Worm (Caenorhabditis elegans): Measurements from ENCODE around the gene R02F11.1.

DNA sequence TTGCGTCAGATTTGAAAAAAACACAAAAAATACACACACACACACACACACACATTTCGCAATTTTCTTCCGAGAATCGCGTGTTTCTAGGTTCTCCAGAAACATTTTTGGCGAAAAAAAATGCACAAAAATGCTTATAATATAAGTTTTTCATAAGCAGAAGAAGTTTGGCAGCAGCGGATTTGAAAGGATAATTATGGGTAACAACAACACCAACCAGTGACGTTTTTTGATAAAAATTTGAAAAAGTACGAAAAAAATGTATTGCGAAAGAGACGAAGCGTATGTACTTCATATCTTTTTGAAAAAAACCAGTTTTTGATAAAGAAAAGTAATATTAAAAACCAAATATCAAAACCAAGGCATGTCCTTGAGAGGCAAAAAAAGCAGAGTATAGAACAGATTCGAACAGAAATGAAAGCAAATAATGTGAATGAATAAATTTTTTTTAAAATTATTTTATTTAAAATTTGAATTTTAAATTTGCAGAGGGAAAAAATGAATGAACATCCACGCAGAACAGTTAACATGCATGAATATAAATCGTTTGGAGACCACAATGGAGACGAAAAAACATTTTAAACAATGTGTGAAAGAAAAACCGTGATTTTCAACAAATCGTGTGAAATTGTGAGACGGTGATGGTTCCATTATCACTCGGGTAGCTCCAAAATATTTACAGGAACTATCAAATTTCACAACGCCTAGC lies 22.9 kb downstream of the R02F11.1 start:
- no peak for TF ChIP-seq klf-2 (GFP tag; conservative IDR thresholded peaks at IDR 0.05)
- no peak for TF ChIP-seq flt-1 (GFP tag; IDR thresholded peaks at IDR 0.05)
- TF ChIP-seq ztf-23 (GFP tag; IDR thresholded peaks at IDR 0.05), result no peak
- no peak for TF ChIP-seq ref-1 (GFP tag; conservative IDR thresholded peaks at IDR 0.05)

All from whole organism, midembryonic.